Worm (Caenorhabditis elegans) whole organism, L4 larva: ENCODE results near the gene fut-5.

Experiments
- F10B5.3 ChIP-seq: sonication (generic microtip); optimal IDR thresholded peaks from 2 replicates; lab custom pipeline; 2016; ENCODE audit warnings: mild to moderate bottlenecking, missing genetic modification characterization, missing compliant biosample characterization
- aha-1 ChIP-seq: fragments of 150-350 bp; peaks from one replicate; lab custom pipeline; 2014; ENCODE audit warnings: missing biosample characterization, missing genetic modification characterization
- attf-4 ChIP-seq: sonication (generic microtip); optimal IDR thresholded peaks from 3 replicates; lab custom pipeline; 2017; ENCODE audit warnings: missing biosample characterization, missing genetic modification characterization
- ceh-20 ChIP-seq: fragments of 200-800 bp; sonication (Bioruptor generic); IDR thresholded peaks from 2 replicates; pipeline ENCODE4 v1.3.6; 2022; ENCODE audit warnings: missing genetic modification reagents, missing genetic modification characterization, missing compliant biosample characterization
- ceh-82 ChIP-seq: sonication (generic microtip); optimal IDR thresholded peaks from 2 replicates; lab custom pipeline; 2017; ENCODE audit warnings: missing biosample characterization, missing genetic modification characterization
- ces-1 ChIP-seq: fragments of 150-350 bp; sonication (generic microtip); optimal IDR thresholded peaks from 4 replicates; lab custom pipeline; 2014; ENCODE audit warnings: missing biosample characterization, missing genetic modification reagents, missing genetic modification characterization
- ctbp-1 ChIP-seq: fragments of 200-800 bp; sonication (Bioruptor generic); IDR thresholded peaks from 2 replicates; pipeline ENCODE4 v1.3.6; 2022; ENCODE audit warnings: missing genetic modification reagents, missing genetic modification characterization, missing compliant biosample characterization
- daf-16 ChIP-seq, 3 experiments: sonication (generic microtip); optimal IDR thresholded peaks; 2 replicates each; lab custom pipeline; 2016 to 2017; ENCODE audit warnings: missing genetic modification characterization in 3 of 3, missing genetic modification reagents in 3 of 3, mild to moderate bottlenecking in 2 of 3, missing compliant biosample characterization in 2 of 3, missing biosample characterization in 1 of 3, moderate library complexity in 1 of 3
- dmd-8 ChIP-seq: fragments of 200-800 bp; sonication (Bioruptor generic); IDR thresholded peaks from 2 replicates; pipeline ENCODE4 v1.3.6; 2022; ENCODE audit warnings: missing genetic modification characterization, missing compliant biosample characterization
- jun-1 ChIP-seq: fragments of 150-350 bp; optimal IDR thresholded peaks from 2 replicates; lab custom pipeline; 2014; ENCODE audit warnings: missing biosample characterization, missing genetic modification reagents, missing genetic modification characterization
- lin-13 ChIP-seq: fragments of 150-350 bp; optimal IDR thresholded peaks from 2 replicates; lab custom pipeline; 2014; ENCODE audit warnings: missing biosample characterization, missing genetic modification reagents, missing genetic modification characterization
- lin-38 ChIP-seq: fragments of 200-800 bp; sonication (Bioruptor generic); IDR thresholded peaks from 2 replicates; pipeline ENCODE4 v1.3.6; 2022; ENCODE audit warnings: missing genetic modification reagents, missing genetic modification characterization, missing compliant biosample characterization
- lir-3 ChIP-seq: sonication (generic microtip); optimal IDR thresholded peaks from 2 replicates; lab custom pipeline; 2016; ENCODE audit warnings: mild to moderate bottlenecking, missing genetic modification characterization, missing compliant biosample characterization
- lsy-2 ChIP-seq, 2 experiments: fragments of 150-350 bp in 1 of 2; sonication (generic microtip) in 1 of 2; optimal IDR thresholded peaks; 2 replicates each; lab custom pipeline; 2014 to 2017; ENCODE audit warnings: missing biosample characterization in 2 of 2, missing genetic modification characterization in 2 of 2
- mdl-1 ChIP-seq, 2 experiments: fragments of 150-350 bp in 1 of 2; sonication (generic microtip) in 1 of 2; optimal IDR thresholded peaks; 2 replicates each; lab custom pipeline; 2014 to 2017; ENCODE audit warnings: missing biosample characterization in 2 of 2, missing genetic modification characterization in 2 of 2
- mxl-3 ChIP-seq: fragments of 200-800 bp; sonication (Bioruptor generic); optimal IDR thresholded peaks from 2 replicates; lab custom pipeline; 2018; ENCODE audit warnings: mild to moderate bottlenecking, missing genetic modification characterization, missing compliant biosample characterization
- nhr-11 ChIP-seq: fragments of 150-350 bp; optimal IDR thresholded peaks from 2 replicates; lab custom pipeline; 2014; ENCODE audit warnings: missing biosample characterization, missing genetic modification characterization
- nhr-111 ChIP-seq: fragments of 200-800 bp; sonication (Bioruptor generic); optimal IDR thresholded peaks from 2 replicates; lab custom pipeline; 2018; ENCODE audit warnings: mild to moderate bottlenecking, missing genetic modification characterization, missing compliant biosample characterization
- nhr-28 ChIP-seq: fragments of 150-350 bp; optimal IDR thresholded peaks from 2 replicates; lab custom pipeline; 2014; ENCODE audit warnings: missing biosample characterization, missing genetic modification characterization
- nhr-41 ChIP-seq: fragments of 200-800 bp; sonication (Bioruptor generic); IDR thresholded peaks from 2 replicates; pipeline ENCODE4 v1.3.6; 2022; ENCODE audit warnings: missing genetic modification reagents, missing genetic modification characterization, missing compliant biosample characterization
- nhr-42 ChIP-seq: fragments of 200-800 bp; sonication (Bioruptor generic); IDR thresholded peaks from 2 replicates; pipeline ENCODE4 v1.3.6; 2022; ENCODE audit warnings: missing genetic modification characterization, missing compliant biosample characterization
- nhr-48 ChIP-seq: sonication (generic microtip); optimal IDR thresholded peaks from 2 replicates; lab custom pipeline; 2016; ENCODE audit warnings: mild to moderate bottlenecking, missing genetic modification characterization, missing compliant biosample characterization
- saeg-2 ChIP-seq: fragments of 200-800 bp; sonication (Bioruptor generic); IDR thresholded peaks from 2 replicates; pipeline ENCODE4 v1.3.6; 2022; ENCODE audit warnings: missing genetic modification reagents, missing genetic modification characterization, missing compliant biosample characterization
- sdz-12 ChIP-seq: fragments of 200-800 bp; sonication (Bioruptor generic); optimal IDR thresholded peaks from 2 replicates; lab custom pipeline; 2018; ENCODE audit warnings: mild to moderate bottlenecking, missing genetic modification characterization, missing compliant biosample characterization
- snpc-1.2 ChIP-seq: fragments of 200-800 bp; sonication (Bioruptor generic); IDR thresholded peaks from 2 replicates; pipeline ENCODE4 v1.3.6; 2022; ENCODE audit warnings: missing genetic modification reagents, missing genetic modification characterization, missing compliant biosample characterization
- spr-1 ChIP-seq: sonication (generic microtip); optimal IDR thresholded peaks from 2 replicates; lab custom pipeline; 2016; ENCODE audit warnings: mild to moderate bottlenecking, missing genetic modification characterization, missing compliant biosample characterization
- unc-62 ChIP-seq, 3 experiments: fragments of 150-350 bp in 1 of 3; sonication (generic microtip); optimal IDR thresholded peaks in 2 of 3; peaks in 1 of 3; 1 replicate in 1 of 3; 2 replicates in 2 of 3; lab custom pipeline; 2014 to 2017; ENCODE audit warnings: missing biosample characterization in 3 of 3, missing genetic modification characterization in 3 of 3, missing genetic modification reagents in 3 of 3, missing genotype in 1 of 3
- zfp-3 ChIP-seq: fragments of 200-800 bp; sonication (Bioruptor generic); conservative IDR thresholded peaks from 2 replicates; pipeline ENCODE4 v1.3.6; 2022; ENCODE audit warnings: missing genetic modification reagents, missing genetic modification characterization, missing compliant biosample characterization
- zip-11 ChIP-seq: fragments of 200-800 bp; sonication (Bioruptor generic); IDR thresholded peaks from 2 replicates; pipeline ENCODE4 v1.3.6; 2022; ENCODE audit warnings: missing genetic modification characterization, missing compliant biosample characterization

fut-5 gene

DNA sequence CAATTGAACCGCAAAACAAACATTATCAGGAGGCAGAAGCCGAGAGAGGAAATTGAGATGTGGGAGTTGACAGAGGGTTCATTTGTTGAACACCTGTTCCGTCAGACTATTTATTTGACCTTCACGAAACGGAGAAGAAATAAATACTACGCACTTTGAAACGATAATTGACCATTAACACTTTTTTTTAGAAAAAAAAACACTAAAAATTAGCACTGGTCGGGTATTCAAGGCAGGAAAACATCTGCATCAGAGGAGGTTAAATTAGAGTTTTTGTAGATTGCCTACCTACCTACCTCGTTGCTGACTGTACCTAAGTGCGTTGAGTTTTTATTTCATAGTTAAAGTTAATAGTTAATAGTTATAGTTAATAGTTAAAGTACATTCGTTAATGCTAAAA, 17.4 kb downstream of the fut-5 start:
- TF ChIP-seq sdz-12 (GFP tag; lab: Kevin White, UChicago) = no peak
- TF ChIP-seq mdl-1 (tag; optimal IDR thresholded peaks at IDR 0.05; lab: Kevin White, UChicago) = no peak
- TF ChIP-seq nhr-111 = no peak
- no peak for TF ChIP-seq attf-4 (tag; lab: Kevin White, UChicago)
- no peak for TF ChIP-seq F10B5.3
- peak in 1 of 2 experiments; percentile 97 for TF ChIP-seq unc-62 (GFP tag; optimal IDR thresholded peaks at IDR 0.05 in 1 of 2; lab: Kevin White, UChicago)
- no peak for TF ChIP-seq unc-62 (tag; optimal IDR thresholded peaks at IDR 0.05; lab: Kevin White, UChicago)

- no peak for TF ChIP-seq dmd-8 (GFP tag; lab: Robert Waterston, UW)
- TF ChIP-seq saeg-2 = no peak
- TF ChIP-seq nhr-48 (tag; lab: Kevin White, UChicago) = no peak
- TF ChIP-seq zip-11 (GFP tag; lab: Robert Waterston, UW) = no peak
- TF ChIP-seq ces-1 (GFP tag; lab: Kevin White, UChicago) = no peak
These were observed 18.7 kb downstream of the fut-5 start, which contains the start of gene lgc-27 for ce11 chrII:4648785-4649184. TSS of gene lgc-27 (plus strand) at chrII:4649085.

- no peak for TF ChIP-seq lsy-2 (tag; optimal IDR thresholded peaks at IDR 0.05; lab: Kevin White, UChicago)
- no peak for TF ChIP-seq nhr-48 (tag; lab: Kevin White, UChicago)
- TF ChIP-seq lin-38 = no peak
- TF ChIP-seq lin-13 (GFP tag; lab: Kevin White, UChicago) = no peak
- no peak for TF ChIP-seq nhr-41
- no peak for TF ChIP-seq lir-3 (tag; lab: Kevin White, UChicago)
- TF ChIP-seq jun-1 (tag; lab: Kevin White, UChicago) = no peak
- no peak for TF ChIP-seq mxl-3 (GFP tag; lab: Kevin White, UChicago)
- TF ChIP-seq unc-62 (GFP tag; optimal IDR thresholded peaks at IDR 0.05 in 1 of 2; lab: Kevin White, UChicago) = no peak
- no peak for TF ChIP-seq unc-62 (tag; optimal IDR thresholded peaks at IDR 0.05; lab: Kevin White, UChicago)
- no peak for TF ChIP-seq ctbp-1 (GFP tag; lab: Robert Waterston, UW)
- no peak for TF ChIP-seq ceh-82
- TF ChIP-seq snpc-1.2 = no peak
These were observed 26.7 kb downstream of the fut-5 start for ce11 chrII:4640748-4641147.

- no peak for TF ChIP-seq nhr-42 (GFP tag; lab: Robert Waterston, UW)
- no peak for TF ChIP-seq daf-16 (GFP tag; optimal IDR thresholded peaks at IDR 0.05; lab: Kevin White, UChicago)
- peak; percentile 74 for TF ChIP-seq daf-16 (tag; optimal IDR thresholded peaks at IDR 0.05; lab: Kevin White, UChicago)
- peak; percentile 49 for TF ChIP-seq nhr-28 (tag; lab: Kevin White, UChicago)
- TF ChIP-seq nhr-11 (tag; lab: Kevin White, UChicago) = no peak
- TF ChIP-seq ceh-20 (GFP tag; lab: Robert Waterston, UW) = no peak
- TF ChIP-seq zfp-3 (GFP tag; lab: Robert Waterston, UW) = no peak
- peak; percentile 15 for TF ChIP-seq aha-1 (tag; lab: Kevin White, UChicago)
- TF ChIP-seq lsy-2 (tag; optimal IDR thresholded peaks at IDR 0.05; lab: Kevin White, UChicago) = no peak
- TF ChIP-seq, all 104 proteins: peak for 3
These were observed 28.6 kb downstream of the fut-5 start for ce11 chrII:4638891-4639290.

DNA sequence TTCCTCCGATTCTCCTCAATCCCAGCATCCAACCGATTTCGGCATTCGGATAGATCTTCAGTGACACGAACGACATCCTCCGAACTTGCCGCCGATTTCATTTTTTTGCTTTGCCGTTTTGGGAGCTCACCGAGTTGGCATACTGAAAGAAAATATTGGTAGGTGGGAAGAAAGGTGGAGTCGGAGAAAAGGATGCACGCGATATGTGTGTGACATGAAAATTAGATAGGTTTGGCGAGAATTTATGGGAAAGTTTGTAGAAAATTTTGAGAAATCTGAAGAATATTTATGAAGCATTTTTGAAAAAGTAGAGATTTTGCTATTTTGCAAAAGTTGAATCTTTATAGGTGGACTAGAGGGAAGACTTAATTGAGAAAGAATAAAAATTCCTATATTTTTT, 29.2 kb downstream of the fut-5 start, which contains the start of gene che-10:
che-10 (minus strand) TSS at position 101 of the 400 bp plus-strand sequence.
- TF ChIP-seq snpc-1.2 = no peak
- no peak for TF ChIP-seq spr-1 (tag; lab: Kevin White, UChicago)
- no peak for TF ChIP-seq unc-62 (GFP tag; optimal IDR thresholded peaks at IDR 0.05 in 1 of 2; lab: Kevin White, UChicago)
- no peak for TF ChIP-seq unc-62 (tag; optimal IDR thresholded peaks at IDR 0.05; lab: Kevin White, UChicago)
- no peak for TF ChIP-seq zip-11 (GFP tag; lab: Robert Waterston, UW)

ce11 chrII:4631479-4631878, 36.0 kb downstream of the fut-5 start:
- no peak for TF ChIP-seq lin-38
- peak in 1 of 2 experiments; percentile 90 for TF ChIP-seq unc-62 (GFP tag; optimal IDR thresholded peaks at IDR 0.05 in 1 of 2; lab: Kevin White, UChicago)
- TF ChIP-seq unc-62 (tag; optimal IDR thresholded peaks at IDR 0.05; lab: Kevin White, UChicago) = no peak
